Worm (Caenorhabditis elegans): ENCODE measurements around the gene puf-5.

The puf-5 gene

DNA sequence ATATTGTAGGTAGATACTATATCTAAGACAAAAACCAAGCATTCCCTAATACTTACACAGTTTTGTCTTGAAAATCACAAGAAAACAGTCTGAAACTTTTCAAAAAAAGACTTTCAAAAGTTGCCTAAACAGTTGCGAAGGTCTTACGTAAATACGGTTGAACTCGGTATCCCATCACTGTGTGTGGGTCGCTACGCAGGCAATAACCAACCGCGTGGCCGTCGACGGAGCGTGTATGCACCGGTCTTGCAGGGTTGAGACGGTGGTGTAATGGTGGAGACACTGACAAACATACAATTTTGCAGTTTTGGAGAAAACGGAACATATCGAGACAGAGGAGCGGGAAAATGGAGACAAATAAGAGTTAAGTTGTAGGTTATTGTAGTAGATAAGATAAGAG lies 14.1 kb upstream of the puf-5 start, which contains the start of gene iff-2 (continued):
- TF ChIP-seq ZK546.5 (tag; optimal IDR thresholded peaks at IDR 0.05) (peak; percentile 47 to 92), fos-1 (tag; optimal IDR thresholded peaks at IDR 0.05) (peak; percentile 58), mep-1 (tag; optimal IDR thresholded peaks at IDR 0.05) (peak; percentile 99), jun-1 (tag; optimal IDR thresholded peaks at IDR 0.05) (peak; percentile 97), unc-130 (GFP tag; optimal IDR thresholded peaks at IDR 0.05) (peak; percentile 51), cey-2 (tag; optimal IDR thresholded peaks at IDR 0.05; ENCODE audit: borderline replicate concordance, insufficient read depth) (peak; percentile 85), duxl-1 (tag; optimal IDR thresholded peaks at IDR 0.05; ENCODE audit: poor library complexity) (peak; percentile 97), zag-1 (tag; optimal IDR thresholded peaks at IDR 0.05) (peak; percentile 81), tag-97 (GFP tag; IDR thresholded peaks at IDR 0.05) (0 out of 2 replicates have a peak, but pooled peaks have one; percentile 78), tra-1 (GFP tag; IDR thresholded peaks at IDR 0.05) (peak; percentile 98), skn-1 (tag; optimal IDR thresholded peaks at IDR 0.05) (peak; percentile 95), aha-1 (tag) (peak; percentile 100), ztf-7 (tag; optimal IDR thresholded peaks at IDR 0.05) (peak; percentile 87), T20F7.1 (GFP tag; optimal IDR thresholded peaks at IDR 0.05) (peak; percentile 97), mxl-2 (GFP tag; conservative IDR thresholded peaks at IDR 0.05) (peak; percentile 92), spr-1 (tag; optimal IDR thresholded peaks at IDR 0.05) (peak; percentile 96), ceh-44 (GFP tag; IDR thresholded peaks at IDR 0.05) (0 out of 2 replicates have a peak, but pooled peaks have one; percentile 56), nhr-25 (tag; optimal IDR thresholded peaks at IDR 0.05; ENCODE audit: borderline replicate concordance, insufficient read depth) (peak; percentile 97), nhr-10 (tag; optimal IDR thresholded peaks at IDR 0.05) (peak; percentile 97), ctbp-1 (GFP tag; IDR thresholded peaks at IDR 0.05) (peak; percentile 98), pha-4 (GFP tag; IDR thresholded peaks at IDR 0.05) (peak; percentile 96), pha-4 (tag; optimal IDR thresholded peaks at IDR 0.05) (no peak), F37D6.2 (tag; optimal IDR thresholded peaks at IDR 0.05) (peak; percentile 95), nhr-42 (GFP tag; IDR thresholded peaks at IDR 0.05) (peak; percentile 98), rbr-2 (tag; optimal IDR thresholded peaks at IDR 0.05) (peak; percentile 99), F49E8.2 (tag; optimal IDR thresholded peaks at IDR 0.05; ENCODE audit: borderline replicate concordance) (no peak), unc-39 (tag; optimal IDR thresholded peaks at IDR 0.05) (no peak), ces-1 (GFP tag; optimal IDR thresholded peaks at IDR 0.05) (peak; percentile 77), egl-27 (tag; optimal IDR thresholded peaks at IDR 0.05) (peak; percentile 80), lin-29 (GFP tag; IDR thresholded peaks at IDR 0.05) (peak; percentile 88), zip-2 (tag; optimal IDR thresholded peaks at IDR 0.05) (peak; percentile 89), daf-12 (tag; optimal IDR thresholded peaks at IDR 0.05) (no peak), lin-38 (GFP tag; IDR thresholded peaks at IDR 0.05) (peak; percentile 100), ceh-62 (tag; optimal IDR thresholded peaks at IDR 0.05) (no peak), madf-5 (GFP tag; IDR thresholded peaks at IDR 0.05) (peak in 1 of 2 experiments; percentile 89; a peak in 1 of 4 replicates), R02D3.7 (tag; optimal IDR thresholded peaks at IDR 0.05) (peak; percentile 50), snpc-1.2 (GFP tag; IDR thresholded peaks at IDR 0.05) (no peak), T26A8.4 (GFP tag; IDR thresholded peaks at IDR 0.05) (peak; percentile 97), zfp-3 (GFP tag; conservative IDR thresholded peaks at IDR 0.05) (peak; percentile 97), mxl-3 (GFP tag; optimal IDR thresholded peaks at IDR 0.05) (peak; percentile 100), Y75B8A.6 (GFP tag; IDR thresholded peaks at IDR 0.05) (peak; percentile 96), lir-3 (tag; optimal IDR thresholded peaks at IDR 0.05) (peak; percentile 76), daf-8 (GFP tag; IDR thresholded peaks at IDR 0.05) (no peak), lin-15B (tag; optimal IDR thresholded peaks at IDR 0.05) (peak; percentile 98), ceh-28 (tag; optimal IDR thresholded peaks at IDR 0.05) (peak; percentile 41), nhr-102 (tag; optimal IDR thresholded peaks at IDR 0.05) (peak; percentile 97), nhr-237 (tag; optimal IDR thresholded peaks at IDR 0.05) (peak; percentile 83), zip-11 (GFP tag; IDR thresholded peaks at IDR 0.05) (no peak), ZK337.2 (GFP tag; IDR thresholded peaks at IDR 0.05) (peak; percentile 63; the same call in 1 of the 2 replicates), F44E2.7 (GFP tag; IDR thresholded peaks at IDR 0.05) (no peak), nhr-28 (tag; optimal IDR thresholded peaks at IDR 0.05) (peak; percentile 100), Y105C5A.15 (GFP tag; IDR thresholded peaks at IDR 0.05) (no peak)

Measured in whole organism, L4 larva.